Fruit fly (Drosophila melanogaster) Kc167 (cell line): ENCODE results near the gene CG32568.

Experiments
- Sin3A ChIP-seq: fragments of >200 bp; optimal IDR thresholded peaks from 2 replicates; lab custom pipeline; 2018; ENCODE audit warnings: missing external identifiers
- h ChIP-seq: fragments of >200 bp; optimal IDR thresholded peaks from 3 replicates; lab custom pipeline; 2018; ENCODE audit warnings: missing external identifiers
- psq ChIP-seq: fragments of >200 bp; optimal IDR thresholded peaks from 2 replicates; lab custom pipeline; 2017; ENCODE audit warnings: missing external identifiers

dm6 chrX:16723203-16724173 lies 17.2 kb upstream of the CG32568 start:
- TF ChIP-seq psq (lab: Kevin White, UChicago), result no peak
- TF ChIP-seq Sin3A (lab: Kevin White, UChicago), result no peak
- no peak for TF ChIP-seq h (lab: Kevin White, UChicago)
